Worm (Caenorhabditis elegans): Measurements from ENCODE around the gene F07E5.12.

DNA sequence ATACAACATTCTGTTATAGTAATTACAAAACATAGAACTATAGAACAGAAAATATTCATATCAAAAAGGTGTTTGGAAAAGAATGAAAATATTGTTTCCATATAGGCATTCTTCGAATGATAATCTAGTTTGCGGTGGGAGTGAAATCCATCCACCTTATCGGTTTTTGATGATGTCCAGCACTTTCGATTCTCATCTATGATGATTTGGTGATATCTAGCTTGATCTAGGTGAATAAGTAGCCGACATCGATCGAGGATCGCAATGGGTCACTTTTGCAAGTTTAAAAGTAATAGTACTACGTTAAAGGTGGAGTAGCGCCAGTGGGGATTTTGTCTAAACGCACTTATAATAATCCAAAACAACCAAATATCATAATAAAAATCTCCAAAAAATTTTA lies 45.2 kb downstream of the F07E5.12 start, which contains the start of gene R52.6:
- no peak for TF ChIP-seq med-1 (GFP tag; optimal IDR thresholded peaks at IDR 0.05; ENCODE audit: insufficient read depth)
- TF ChIP-seq cog-1 (tag; optimal IDR thresholded peaks at IDR 0.05), result no peak
- no peak for TF ChIP-seq flt-1 (GFP tag; IDR thresholded peaks at IDR 0.05)
- no peak for TF ChIP-seq ztf-23 (GFP tag; IDR thresholded peaks at IDR 0.05)

All from whole organism, midembryonic.